Worm (Caenorhabditis elegans) whole organism, young adult: ENCODE data around the gene algn-1.

Experiments used
- athp-1 ChIP-seq: sonication (generic microtip); optimal IDR thresholded peaks from 2 replicates; lab custom pipeline; 2017; ENCODE audit warnings: mild to moderate bottlenecking, missing genetic modification characterization, missing compliant biosample characterization
- cebp-2 ChIP-seq: fragments of 200-800 bp; sonication (Bioruptor generic); IDR thresholded peaks from 2 replicates; pipeline ENCODE4 v1.3.6; 2022; ENCODE audit warnings: missing genetic modification characterization, missing compliant biosample characterization
- lin-35 ChIP-seq, 3 experiments: fragments of 150-350 bp in 2 of 3; sonication (generic microtip) in 1 of 3; optimal IDR thresholded peaks; 2 replicates each; lab custom pipeline; 2014 to 2018; ENCODE audit warnings: missing biosample characterization in 3 of 3, missing genetic modification characterization in 3 of 3, missing genetic modification reagents in 3 of 3
- lir-1 ChIP-seq: fragments of 200-800 bp; sonication (Bioruptor generic); conservative IDR thresholded peaks from 2 replicates; pipeline ENCODE4 v1.3.6; 2022; ENCODE audit warnings: missing genetic modification reagents, missing genetic modification characterization, missing compliant biosample characterization
- mcd-1 ChIP-seq: fragments of 200-800 bp; sonication (Bioruptor generic); IDR thresholded peaks from 2 replicates; pipeline ENCODE4 v1.3.6; 2022; ENCODE audit warnings: missing genetic modification reagents, missing genetic modification characterization, missing compliant biosample characterization
- nhr-179 ChIP-seq: sonication (generic microtip); optimal IDR thresholded peaks from 2 replicates; lab custom pipeline; 2016; ENCODE audit warnings: mild to moderate bottlenecking, missing genetic modification characterization, missing compliant biosample characterization

DNA sequence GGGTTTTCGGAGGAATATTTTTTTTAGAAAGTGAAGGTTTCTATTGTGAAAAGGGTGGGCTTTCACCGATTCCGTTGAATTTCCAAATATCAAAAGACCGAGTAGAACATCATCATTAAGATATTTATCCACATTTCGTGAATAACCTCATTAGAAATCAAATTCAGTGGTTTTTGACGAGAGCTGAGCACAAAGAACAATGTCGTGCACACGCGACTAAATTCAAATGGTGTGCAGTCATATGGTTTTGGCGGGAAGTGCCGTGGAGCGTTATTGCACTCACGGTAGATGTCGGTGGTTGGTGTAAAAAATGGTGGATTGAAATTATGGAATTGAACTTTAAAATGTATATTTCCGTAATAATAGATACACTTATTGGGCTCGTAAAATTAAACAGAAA is 7.2 kb upstream of the algn-1 start:
- TF ChIP-seq cebp-2 (GFP tag; lab: Robert Waterston, UW) (no peak), nhr-179 (tag; lab: Kevin White, UChicago) (no peak), lir-1 (GFP tag; lab: Robert Waterston, UW) (no peak), mcd-1 (GFP tag; lab: Robert Waterston, UW) (peak; percentile 33; the same call in 1 of the 2 replicates), lin-35 (GFP tag; optimal IDR thresholded peaks at IDR 0.05; lab: Kevin White, UChicago) (no peak), athp-1 (tag; lab: Kevin White, UChicago) (no peak)
